Worm (Caenorhabditis elegans): ENCODE data around the gene F32G8.2.

Gene F32G8.2

DNA sequence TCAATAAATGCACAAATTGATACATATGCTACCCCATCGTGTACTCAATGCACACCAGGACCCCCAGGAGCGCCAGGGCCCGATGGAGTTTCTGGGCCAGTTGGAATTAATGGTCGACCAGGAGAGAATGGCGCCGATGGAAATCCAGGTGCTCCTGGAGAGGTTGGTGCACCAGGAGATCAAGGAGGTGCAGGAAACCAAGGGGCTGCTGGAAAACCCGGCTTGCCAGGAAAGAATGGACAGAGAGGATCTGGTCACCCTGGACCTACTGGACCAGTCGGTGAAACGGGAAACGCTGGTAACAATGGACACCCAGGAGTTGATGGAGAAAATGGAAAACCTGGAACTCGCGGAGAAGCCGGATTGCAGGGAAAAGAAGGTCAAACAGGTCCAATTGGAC lies 11.8 kb downstream of the F32G8.2 start:
- TF ChIP-seq hlh-30 (tag; optimal IDR thresholded peaks at IDR 0.05; ENCODE audit: insufficient read depth) (no peak), dpl-1 (GFP tag; optimal IDR thresholded peaks at IDR 0.05) (no peak), hif-1 (tag; optimal IDR thresholded peaks at IDR 0.05) (no peak), unc-62 (GFP tag; optimal IDR thresholded peaks at IDR 0.05 in 1 of 2) (peak in 1 of 2 experiments; percentile 73), unc-62 (tag; optimal IDR thresholded peaks at IDR 0.05) (no peak), set-16 (GFP tag; IDR thresholded peaks at IDR 0.05) (peak; percentile 84; the same call in 1 of the 2 replicates)

- TF ChIP-seq arid-1 (GFP tag; conservative IDR thresholded peaks at IDR 0.05) (no peak), F49E8.2 (tag; optimal IDR thresholded peaks at IDR 0.05; ENCODE audit: borderline replicate concordance) (no peak), dve-1 (tag; optimal IDR thresholded peaks at IDR 0.05; ENCODE audit: insufficient read depth) (peak; percentile 18), dmd-6 (GFP tag; IDR thresholded peaks at IDR 0.05) (peak; percentile 82)
These were observed 13.0 kb downstream of the F32G8.2 start for ce11 chrV:10562817-10563216.

DNA sequence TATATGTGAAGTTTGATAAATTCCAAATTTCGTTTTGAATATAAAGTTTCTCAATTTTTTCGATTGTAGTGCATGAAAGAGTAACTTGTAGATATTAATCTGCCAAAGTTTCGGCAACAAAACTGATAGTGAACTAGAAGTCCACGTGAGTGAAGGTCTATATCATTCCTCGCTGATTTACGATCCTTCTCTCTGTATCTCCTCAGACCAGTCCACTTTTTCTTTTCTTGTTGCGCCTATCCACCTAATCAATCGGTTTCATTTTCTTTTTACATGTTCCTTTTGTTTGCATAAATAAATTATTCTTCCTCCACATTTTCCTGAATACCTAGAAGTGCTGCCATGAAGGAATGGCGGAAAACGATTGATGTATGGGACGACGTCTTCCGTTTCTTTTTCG lies 14.3 kb downstream of the F32G8.2 start:
- no peak for TF ChIP-seq ceh-28 (tag; optimal IDR thresholded peaks at IDR 0.05)
- TF ChIP-seq ceh-62 (tag; optimal IDR thresholded peaks at IDR 0.05): no peak
- no peak for TF ChIP-seq lin-39 (tag; optimal IDR thresholded peaks at IDR 0.05)
- TF ChIP-seq nhr-28 (tag; optimal IDR thresholded peaks at IDR 0.05): peak; percentile 37
- TF ChIP-seq hlh-11 (tag; optimal IDR thresholded peaks at IDR 0.05): peak; percentile 9
- peak; percentile 73 for TF ChIP-seq aha-1 (tag)
- no peak for TF ChIP-seq zfp-2 (tag; optimal IDR thresholded peaks at IDR 0.05)

DNA sequence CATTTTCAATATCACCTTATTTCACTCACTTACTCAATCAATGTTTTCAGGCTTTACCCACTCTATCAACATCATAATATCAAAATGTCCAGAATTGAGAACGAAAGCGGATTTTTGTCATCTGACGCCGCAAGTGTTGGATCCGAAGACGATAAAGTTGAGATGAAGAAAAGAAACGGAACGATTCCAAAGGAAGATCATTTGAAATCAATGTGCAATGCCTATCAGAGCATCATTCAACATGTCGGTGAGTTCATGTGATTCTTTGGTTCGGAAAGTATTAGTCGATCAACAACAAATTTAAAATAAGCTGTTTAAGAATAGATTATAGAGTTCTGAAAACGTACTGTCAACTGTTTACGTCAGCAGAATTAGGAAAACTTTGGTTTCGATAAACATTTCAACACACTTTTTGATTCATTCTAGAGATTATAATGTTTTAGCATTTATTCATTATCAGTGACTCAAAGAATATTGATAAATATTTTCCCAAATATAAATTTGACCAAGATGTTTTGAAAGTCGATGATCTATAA lies 15.1 kb downstream of the F32G8.2 start, which contains the start of gene cat-4:
Gene cat-4, plus strand, starts transcription at position 51 of the 536 bp plus-strand sequence.
- peak; percentile 13 for TF ChIP-seq hlh-11 (tag; optimal IDR thresholded peaks at IDR 0.05)
- peak; percentile 8 for TF ChIP-seq dve-1 (tag; optimal IDR thresholded peaks at IDR 0.05; ENCODE audit: insufficient read depth)
- TF ChIP-seq php-3 (GFP tag; IDR thresholded peaks at IDR 0.05): no peak
- TF ChIP-seq nhr-77 (tag; optimal IDR thresholded peaks at IDR 0.05): peak; percentile 8
- no peak for TF ChIP-seq ceh-20 (GFP tag; IDR thresholded peaks at IDR 0.05)
- no peak for TF ChIP-seq zip-2 (tag; optimal IDR thresholded peaks at IDR 0.05)
- TF ChIP-seq daf-16 (GFP tag; optimal IDR thresholded peaks at IDR 0.05): no peak
- TF ChIP-seq daf-16 (tag; optimal IDR thresholded peaks at IDR 0.05): peak; percentile 80
- peak in 1 of 2 experiments; percentile 33 for TF ChIP-seq unc-62 (GFP tag; optimal IDR thresholded peaks at IDR 0.05 in 1 of 2)
- no peak for TF ChIP-seq unc-62 (tag; optimal IDR thresholded peaks at IDR 0.05)
- peak; percentile 3 for TF ChIP-seq nhr-10 (tag; optimal IDR thresholded peaks at IDR 0.05)
- TF ChIP-seq lim-7 (GFP tag; IDR thresholded peaks at IDR 0.05): no peak
- TF ChIP-seq ztf-11 (tag; optimal IDR thresholded peaks at IDR 0.05): no peak
- TF ChIP-seq dmd-6 (GFP tag; IDR thresholded peaks at IDR 0.05): peak; percentile 57
- no peak for TF ChIP-seq fkh-10 (GFP tag; optimal IDR thresholded peaks at IDR 0.05)
- TF ChIP-seq hlh-30 (tag; optimal IDR thresholded peaks at IDR 0.05; ENCODE audit: insufficient read depth): no peak
- TF ChIP-seq nhr-42 (GFP tag; IDR thresholded peaks at IDR 0.05): no peak
- no peak for TF ChIP-seq mes-2 (tag; optimal IDR thresholded peaks at IDR 0.05; ENCODE audit: poor library complexity, severe bottlenecking)
- TF ChIP-seq mdl-1 (tag; optimal IDR thresholded peaks at IDR 0.05): no peak
- no peak for TF ChIP-seq mxl-2 (GFP tag; conservative IDR thresholded peaks at IDR 0.05)
- TF ChIP-seq nhr-11 (tag; optimal IDR thresholded peaks at IDR 0.05): no peak

ce11 chrV:10568496-10568895 lies 18.7 kb downstream of the F32G8.2 start:
- no peak for TF ChIP-seq zip-11 (GFP tag; IDR thresholded peaks at IDR 0.05)
- TF ChIP-seq unc-62 (GFP tag; optimal IDR thresholded peaks at IDR 0.05 in 1 of 2): peak in 1 of 2 experiments; percentile 92
- no peak for TF ChIP-seq unc-62 (tag; optimal IDR thresholded peaks at IDR 0.05)
